Fruit fly (Drosophila melanogaster) whole organism, embryonic: ENCODE measurements around the gene CG31948.

ENCODE experiments used
- Adf1 ChIP-seq: fragments of 200-800 bp; sonication (Bioruptor generic); IDR thresholded peaks from 2 replicates; pipeline ENCODE4 v1.3.6; 2022; ENCODE audit warnings: missing biosample characterization, missing genetic modification characterization
- BEAF-32 ChIP-seq: fragments of 200-800 bp; sonication (Bioruptor generic); optimal IDR thresholded peaks from 3 replicates; lab custom pipeline; 2017; ENCODE audit warnings: missing biosample characterization, missing genetic modification characterization, mild to moderate bottlenecking, moderate library complexity, missing genetic modification reagents
- C15 ChIP-seq: fragments of 200-800 bp; sonication (Bioruptor generic); IDR thresholded peaks from 3 replicates; pipeline ENCODE4 v1.3.6; 2022; ENCODE audit warnings: missing biosample characterization, missing genetic modification characterization
- CG10147 ChIP-seq: fragments of 200-800 bp; sonication (Bioruptor generic); optimal IDR thresholded peaks from 2 replicates; lab custom pipeline; 2019; ENCODE audit warnings: missing biosample characterization, mild to moderate bottlenecking, missing genetic modification characterization, moderate library complexity
- CG1024 ChIP-seq: fragments of 200-800 bp; sonication (Bioruptor generic); IDR thresholded peaks from 2 replicates; pipeline ENCODE4 v1.3.6; 2022; ENCODE audit warnings: missing biosample characterization, missing genetic modification characterization
- CG10565 ChIP-seq: fragments of 200-800 bp; sonication (Bioruptor generic); optimal IDR thresholded peaks from 3 replicates; lab custom pipeline; 2016; ENCODE audit warnings: missing biosample characterization, mild to moderate bottlenecking, missing genetic modification characterization
- CG11696 ChIP-seq: fragments of 200-800 bp; sonication (Bioruptor generic); IDR thresholded peaks from 2 replicates; pipeline ENCODE4 v1.3.6; 2022; ENCODE audit warnings: missing biosample characterization, missing genetic modification characterization
- CG12071 ChIP-seq: fragments of 200-800 bp; sonication (Bioruptor generic); optimal IDR thresholded peaks from 3 replicates; lab custom pipeline; 2018; ENCODE audit warnings: missing biosample characterization, mild to moderate bottlenecking, missing genetic modification characterization
- CG12299 ChIP-seq: fragments of 200-800 bp; sonication (Bioruptor generic); optimal IDR thresholded peaks from 2 replicates; lab custom pipeline; 2018; ENCODE audit warnings: missing biosample characterization, mild to moderate bottlenecking, missing genetic modification characterization
- CG12942 ChIP-seq: fragments of 200-800 bp; sonication (Bioruptor generic); optimal IDR thresholded peaks from 3 replicates; lab custom pipeline; 2016; ENCODE audit warnings: missing biosample characterization, missing genetic modification characterization
- CG13123 ChIP-seq: fragments of 200-800 bp; sonication (Bioruptor generic); optimal IDR thresholded peaks from 2 replicates; lab custom pipeline; 2016; ENCODE audit warnings: missing biosample characterization, missing genetic modification characterization
- CG15269 ChIP-seq: fragments of 200-800 bp; sonication (Bioruptor generic); optimal IDR thresholded peaks from 2 replicates; lab custom pipeline; 2018; ENCODE audit warnings: missing biosample characterization, mild to moderate bottlenecking, missing genetic modification characterization, moderate library complexity
- CG15601 ChIP-seq: fragments of 200-800 bp; sonication (Bioruptor generic); optimal IDR thresholded peaks from 3 replicates; lab custom pipeline; 2019; ENCODE audit warnings: missing biosample characterization, mild to moderate bottlenecking, missing genetic modification characterization, moderate library complexity
- CG16863 ChIP-seq: fragments of 200-800 bp; sonication (Bioruptor generic); optimal IDR thresholded peaks from 3 replicates; lab custom pipeline; 2016; ENCODE audit warnings: missing biosample characterization, missing genetic modification characterization
- CG17359 ChIP-seq: fragments of 200-800 bp; sonication (Bioruptor generic); optimal IDR thresholded peaks from 3 replicates; lab custom pipeline; 2018; ENCODE audit warnings: missing biosample characterization, mild to moderate bottlenecking, missing genetic modification characterization, moderate library complexity
- CG18262 ChIP-seq: fragments of 200-800 bp; optimal IDR thresholded peaks from 3 replicates; lab custom pipeline; 2019; ENCODE audit warnings: missing biosample characterization, mild to moderate bottlenecking, missing genetic modification characterization, moderate library complexity
- CG30431 ChIP-seq: fragments of 200-800 bp; sonication (Bioruptor generic); optimal IDR thresholded peaks from 2 replicates; lab custom pipeline; 2017; ENCODE audit warnings: missing biosample characterization, missing genetic modification characterization
- CG43689 ChIP-seq: fragments of 200-800 bp; sonication (Bioruptor generic); IDR thresholded peaks from 2 replicates; pipeline ENCODE4 v1.3.6; 2022; ENCODE audit warnings: missing biosample characterization, missing genetic modification characterization
- CG6791 ChIP-seq: fragments of 200-800 bp; sonication (Bioruptor generic); IDR thresholded peaks from 3 replicates; pipeline ENCODE4 v1.3.6; 2022; ENCODE audit warnings: missing biosample characterization, missing genetic modification characterization; ENCODE audit not compliant: partially characterized antibody
- CG8281 ChIP-seq: fragments of 200-800 bp; sonication (Bioruptor generic); optimal IDR thresholded peaks from 2 replicates; lab custom pipeline; 2018; ENCODE audit warnings: missing biosample characterization, mild to moderate bottlenecking, missing genetic modification characterization, moderate library complexity
- CG8359 ChIP-seq: fragments of 200-800 bp; sonication (Bioruptor generic); optimal IDR thresholded peaks from 2 replicates; lab custom pipeline; 2017; ENCODE audit warnings: missing biosample characterization, mild to moderate bottlenecking, missing genetic modification characterization, borderline replicate concordance
- CG9932 ChIP-seq: fragments of 200-800 bp; sonication (Bioruptor generic); IDR thresholded peaks from 2 replicates; pipeline ENCODE4 v1.3.6; 2022; ENCODE audit warnings: missing biosample characterization, missing genetic modification characterization
- HmgD ChIP-seq: fragments of 200-800 bp; sonication (Bioruptor generic); optimal IDR thresholded peaks from 3 replicates; lab custom pipeline; 2016; ENCODE audit warnings: missing biosample characterization, missing genetic modification characterization
- Hr39 ChIP-seq: fragments of >200 bp; optimal IDR thresholded peaks from 2 replicates; lab custom pipeline; 2017
- Lim3 ChIP-seq: fragments of 200-800 bp; sonication (Bioruptor generic); IDR thresholded peaks from 2 replicates; pipeline ENCODE4 v1.3.6; 2022; ENCODE audit warnings: missing biosample characterization, missing genetic modification characterization
- MESR4 ChIP-seq: fragments of 200-800 bp; sonication (Bioruptor generic); optimal IDR thresholded peaks from 2 replicates; lab custom pipeline; 2018; ENCODE audit warnings: missing biosample characterization, mild to moderate bottlenecking, missing genetic modification characterization, moderate library complexity
- Max ChIP-seq: fragments of 200-800 bp; sonication (Bioruptor generic); optimal IDR thresholded peaks from 2 replicates; lab custom pipeline; 2016; ENCODE audit warnings: missing biosample characterization, mild to moderate bottlenecking, missing genetic modification characterization
- Mrtf ChIP-seq: fragments of 200-800 bp; sonication (Bioruptor generic); IDR thresholded peaks from 3 replicates; pipeline ENCODE4 v1.3.6; 2022; ENCODE audit warnings: missing biosample characterization, missing genetic modification characterization
- Myb ChIP-seq: fragments of 200-800 bp; sonication (Bioruptor generic); optimal IDR thresholded peaks from 2 replicates; lab custom pipeline; 2016; ENCODE audit warnings: missing biosample characterization, missing genetic modification characterization
- Poxn ChIP-seq: fragments of 200-800 bp; sonication (Bioruptor generic); IDR thresholded peaks from 2 replicates; pipeline ENCODE4 v1.3.6; 2022; ENCODE audit warnings: missing biosample characterization, missing genetic modification characterization
- TFAM ChIP-seq: fragments of 200-800 bp; sonication (Bioruptor generic); optimal IDR thresholded peaks from 2 replicates; lab custom pipeline; 2017; ENCODE audit warnings: missing biosample characterization, missing genetic modification characterization, inconsistent platforms
- Trl ChIP-seq, 3 experiments: fragments of >200 bp in 2 of 3; fragments of 200-800 bp in 1 of 3; sonication (Bioruptor generic) in 1 of 3; optimal IDR thresholded peaks; 2 replicates in 1 of 3; 3 replicates in 2 of 3; lab custom pipeline; 2016 to 2017; ENCODE audit warnings: missing biosample characterization in 1 of 3, missing genetic modification characterization in 1 of 3
- ab ChIP-seq: fragments of 200-800 bp; sonication (Bioruptor generic); optimal IDR thresholded peaks from 2 replicates; lab custom pipeline; 2016; ENCODE audit warnings: missing biosample characterization, missing genetic modification characterization
- az2 ChIP-seq: fragments of 200-800 bp; sonication (Bioruptor generic); optimal IDR thresholded peaks from 3 replicates; lab custom pipeline; 2016; ENCODE audit warnings: missing biosample characterization, missing genetic modification characterization
- bcd ChIP-seq: fragments of 200-800 bp; sonication (Bioruptor generic); optimal IDR thresholded peaks from 2 replicates; lab custom pipeline; 2017; ENCODE audit warnings: missing biosample characterization, mild to moderate bottlenecking, missing genetic modification characterization
- bowl ChIP-seq: fragments of 200-800 bp; sonication (Bioruptor generic); IDR thresholded peaks from 2 replicates; pipeline ENCODE4 v1.3.6; 2022; ENCODE audit warnings: missing biosample characterization, missing genetic modification characterization
- emc ChIP-seq: fragments of 200-800 bp; sonication (Bioruptor generic); optimal IDR thresholded peaks from 2 replicates; lab custom pipeline; 2016; ENCODE audit warnings: missing biosample characterization, missing genetic modification characterization
- eve ChIP-seq, 2 experiments: fragments of >200 bp; optimal IDR thresholded peaks; 2 replicates each; lab custom pipeline; 2017; ENCODE audit warnings: missing biosample characterization in 2 of 2, missing genetic modification characterization in 2 of 2
- fd96Cb ChIP-seq: fragments of 200-800 bp; sonication (Bioruptor generic); optimal IDR thresholded peaks from 2 replicates; lab custom pipeline; 2018; ENCODE audit warnings: missing biosample characterization, mild to moderate bottlenecking, missing genetic modification characterization, moderate library complexity
- h ChIP-seq: fragments of >200 bp; optimal IDR thresholded peaks from 2 replicates; lab custom pipeline; 2017
- hth ChIP-seq: fragments of >200 bp; optimal IDR thresholded peaks from 2 replicates; lab custom pipeline; 2017; ENCODE audit warnings: inconsistent platforms
- kah ChIP-seq: fragments of 200-800 bp; sonication (Bioruptor generic); optimal IDR thresholded peaks from 2 replicates; lab custom pipeline; 2018; ENCODE audit warnings: missing biosample characterization, mild to moderate bottlenecking, missing genetic modification characterization
- klu ChIP-seq: fragments of 200-800 bp; sonication (Bioruptor generic); IDR thresholded peaks from 2 replicates; pipeline ENCODE4 v1.3.6; 2022; ENCODE audit warnings: missing biosample characterization, missing genetic modification characterization
- mirr ChIP-seq: fragments of 200-800 bp; sonication (Bioruptor generic); optimal IDR thresholded peaks from 3 replicates; lab custom pipeline; 2018; ENCODE audit warnings: missing biosample characterization, mild to moderate bottlenecking, missing genetic modification characterization
- nerfin-1 ChIP-seq: fragments of 200-800 bp; sonication (Bioruptor generic); optimal IDR thresholded peaks from 3 replicates; lab custom pipeline; 2019; ENCODE audit warnings: missing biosample characterization, mild to moderate bottlenecking, missing genetic modification characterization, moderate library complexity
- pita ChIP-seq: fragments of 200-800 bp; sonication (Bioruptor generic); optimal IDR thresholded peaks from 2 replicates; lab custom pipeline; 2017; ENCODE audit warnings: missing biosample characterization, mild to moderate bottlenecking, missing genetic modification characterization
- salm ChIP-seq: fragments of 200-800 bp; sonication (Bioruptor generic); optimal IDR thresholded peaks from 2 replicates; lab custom pipeline; 2018; ENCODE audit warnings: missing biosample characterization, mild to moderate bottlenecking, missing genetic modification characterization
- sd ChIP-seq: fragments of 200-800 bp; sonication (Bioruptor generic); optimal IDR thresholded peaks from 3 replicates; lab custom pipeline; 2018; ENCODE audit warnings: missing biosample characterization, mild to moderate bottlenecking, missing genetic modification characterization, moderate library complexity
- seq ChIP-seq: fragments of 200-800 bp; sonication (Bioruptor generic); IDR thresholded peaks from 2 replicates; pipeline ENCODE4 v1.3.6; 2022; ENCODE audit warnings: missing biosample characterization, missing genetic modification characterization
- tup ChIP-seq: fragments of 200-800 bp; sonication (Bioruptor generic); optimal IDR thresholded peaks from 2 replicates; lab custom pipeline; 2016; ENCODE audit warnings: missing biosample characterization, mild to moderate bottlenecking, missing genetic modification characterization, moderate library complexity
- unpg ChIP-seq: fragments of 200-800 bp; sonication (Bioruptor generic); optimal IDR thresholded peaks from 3 replicates; lab custom pipeline; 2018; ENCODE audit warnings: missing biosample characterization, mild to moderate bottlenecking, missing genetic modification characterization, moderate library complexity
- wdn ChIP-seq: fragments of 200-800 bp; sonication (Bioruptor generic); IDR thresholded peaks from 2 replicates; pipeline ENCODE4 v1.3.6; 2022; ENCODE audit warnings: missing biosample characterization, missing genetic modification characterization

The CG31948 gene

dm6 chr2L:2380805-2381204, 35.7 kb downstream of the CG31948 start, which contains the start of gene Eogt (continued):
- TF ChIP-seq CG15601 (tag; lab: Kevin White, UChicago), result peak; percentile 91
- TF ChIP-seq salm, result peak; percentile 90
- TF ChIP-seq CG43689, result peak; percentile 89
- peak; percentile 66 for TF ChIP-seq kah
- TF ChIP-seq CG10147 (GFP tag; lab: Kevin White, UChicago), result peak; percentile 85
- TF ChIP-seq Mrtf (GFP tag; lab: Robert Waterston, UW), result peak; percentile 91
- TF ChIP-seq Lim3 (GFP tag; lab: Robert Waterston, UW), result peak; percentile 84
- TF ChIP-seq wdn, result peak; percentile 93
- peak; percentile 64 for TF ChIP-seq pita (GFP tag; lab: Kevin White, UChicago)
- TF ChIP-seq CG16863 (GFP tag; lab: Kevin White, UChicago), result peak; percentile 55
- peak; percentile 93 for TF ChIP-seq CG30431 (GFP tag; lab: Kevin White, UChicago)
- TF ChIP-seq fd96Cb (tag; lab: Kevin White, UChicago), result peak; percentile 93
- TF ChIP-seq CG9932 (GFP tag; lab: Robert Waterston, UW), result peak; percentile 95
- TF ChIP-seq sd (tag; lab: Kevin White, UChicago), result peak; percentile 95
- peak; percentile 46 for TF ChIP-seq mirr (GFP tag; lab: Kevin White, UChicago)
- TF ChIP-seq CG12942 (GFP tag; lab: Kevin White, UChicago), result peak; percentile 93
- TF ChIP-seq CG8359 (GFP tag; lab: Kevin White, UChicago), result no peak
- TF ChIP-seq Poxn (GFP tag; lab: Robert Waterston, UW), result peak; percentile 89
- TF ChIP-seq CG18262 (tag; lab: Kevin White, UChicago), result peak; percentile 93
- TF ChIP-seq h (lab: Kevin White, UChicago), result no peak
- TF ChIP-seq emc (GFP tag; lab: Kevin White, UChicago), result peak; percentile 32
- TF ChIP-seq Max, result peak; percentile 80
- TF ChIP-seq bowl, result peak; percentile 88
- no peak for TF ChIP-seq MESR4 (GFP tag; lab: Kevin White, UChicago)
- peak; percentile 95 for TF ChIP-seq Myb
- TF ChIP-seq eve (GFP tag; optimal IDR thresholded peaks at IDR 0.05; lab: Kevin White, UChicago), result no peak
- TF ChIP-seq CG13123 (GFP tag; lab: Kevin White, UChicago), result peak; percentile 88
- peak; percentile 94 for TF ChIP-seq CG15269 (tag; lab: Kevin White, UChicago)
- TF ChIP-seq seq (GFP tag; lab: Robert Waterston, UW), result peak; percentile 94
- TF ChIP-seq CG8281 (tag; lab: Kevin White, UChicago), result peak; percentile 75
- peak; percentile 44 for TF ChIP-seq BEAF-32 (GFP tag; lab: Kevin White, UChicago)
- TF ChIP-seq CG17359 (tag; lab: Kevin White, UChicago), result peak; percentile 88
- TF ChIP-seq HmgD (GFP tag; lab: Kevin White, UChicago), result peak; percentile 21
- TF ChIP-seq CG6791 (GFP tag; lab: Robert Waterston, UW), result 0 out of 3 replicates have a peak, but pooled peaks have one; percentile 1
- TF ChIP-seq CG12299 (tag; lab: Kevin White, UChicago), result peak; percentile 88
- peak; percentile 73 for TF ChIP-seq tup
- TF ChIP-seq ab, result peak; percentile 53
- TF ChIP-seq Hr39 (lab: Kevin White, UChicago), result no peak
- TF ChIP-seq CG10565 (GFP tag; lab: Kevin White, UChicago), result peak; percentile 54
- TF ChIP-seq Trl (optimal IDR thresholded peaks at IDR 0.05; lab: Kevin White, UChicago), result no peak
- peak; percentile 59 for TF ChIP-seq Trl (GFP tag; optimal IDR thresholded peaks at IDR 0.05; lab: Kevin White, UChicago)
- peak; percentile 97 for TF ChIP-seq unpg (GFP tag; lab: Kevin White, UChicago)
- TF ChIP-seq nerfin-1 (tag; lab: Kevin White, UChicago), result peak; percentile 87
- peak; percentile 94 for TF ChIP-seq az2 (GFP tag; lab: Kevin White, UChicago)
- TF ChIP-seq CG12071 (GFP tag; lab: Kevin White, UChicago), result peak; percentile 56
- no peak for TF ChIP-seq hth (lab: Kevin White, UChicago)
- peak; percentile 77 for TF ChIP-seq Adf1
- peak; percentile 96 for TF ChIP-seq bcd (GFP tag; lab: Kevin White, UChicago)
- TF ChIP-seq TFAM (GFP tag; lab: Kevin White, UChicago), result peak; percentile 41
- TF ChIP-seq CG1024 (GFP tag; lab: Robert Waterston, UW), result peak; percentile 94
- peak; percentile 100 for TF ChIP-seq CG11696
- peak; percentile 90 for TF ChIP-seq klu (GFP tag; lab: Robert Waterston, UW)
- TF ChIP-seq C15, result peak; percentile 71; the same call in 1 of the 3 replicates
